Fruit fly (Drosophila melanogaster) whole organism, embryonic: ENCODE data around the gene Hpr1.
A peak's percentile ranks its signal among the peaks of the same experiment; 100 is the strongest.

Experiments used
- Adf1 ChIP-seq: fragments of 200-800 bp; sonication (Bioruptor generic); IDR thresholded peaks from 2 replicates; pipeline ENCODE4 v1.3.6; 2022; ENCODE audit warnings: missing biosample characterization, missing genetic modification characterization
- Aef1 ChIP-seq: fragments of 200-800 bp; sonication (Bioruptor generic); IDR thresholded peaks from 3 replicates; pipeline ENCODE4 v1.3.6; 2022; ENCODE audit warnings: missing biosample characterization, missing genetic modification characterization
- Bgb ChIP-seq: fragments of 200-800 bp; sonication (Bioruptor generic); IDR thresholded peaks from 2 replicates; pipeline ENCODE4 v1.3.6; 2022; ENCODE audit warnings: missing biosample characterization, missing genetic modification characterization; ENCODE audit not compliant: partially characterized antibody
- CG10321 ChIP-seq: fragments of 200-800 bp; sonication (Bioruptor generic); IDR thresholded peaks from 2 replicates; pipeline ENCODE4 v1.3.6; 2022; ENCODE audit warnings: missing biosample characterization, missing genetic modification characterization
- CG10959 ChIP-seq: fragments of 200-800 bp; sonication (Bioruptor generic); IDR thresholded peaks from 2 replicates; pipeline ENCODE4 v1.3.6; 2022; ENCODE audit warnings: missing biosample characterization, missing genetic modification characterization
- CG1233 ChIP-seq: fragments of 200-800 bp; sonication (Bioruptor generic); optimal IDR thresholded peaks from 4 replicates; lab custom pipeline; 2018; ENCODE audit warnings: missing biosample characterization, mild to moderate bottlenecking, missing genetic modification characterization
- CG13894 ChIP-seq: fragments of 200-800 bp; sonication (Bioruptor generic); optimal IDR thresholded peaks from 3 replicates; lab custom pipeline; 2018; ENCODE audit warnings: missing biosample characterization, mild to moderate bottlenecking, missing genetic modification characterization, moderate library complexity
- CG1792 ChIP-seq: fragments of 200-800 bp; sonication (Bioruptor generic); optimal IDR thresholded peaks from 2 replicates; lab custom pipeline; 2016; ENCODE audit warnings: missing biosample characterization, missing genetic modification characterization
- CG1832 ChIP-seq: fragments of 200-800 bp; sonication (Bioruptor generic); optimal IDR thresholded peaks from 2 replicates; lab custom pipeline; 2017; ENCODE audit warnings: missing biosample characterization, mild to moderate bottlenecking, missing genetic modification characterization, inconsistent platforms
- CG31224 ChIP-seq: fragments of 200-800 bp; sonication (Bioruptor generic); IDR thresholded peaks from 2 replicates; pipeline ENCODE4 v1.3.6; 2022; ENCODE audit warnings: missing biosample characterization, missing genetic modification characterization
- CG3163 ChIP-seq: fragments of 200-800 bp; sonication (Bioruptor generic); optimal IDR thresholded peaks from 3 replicates; lab custom pipeline; 2016; ENCODE audit warnings: missing biosample characterization, missing genetic modification characterization
- CG32532 ChIP-seq: fragments of 200-800 bp; sonication (Bioruptor generic); IDR thresholded peaks from 2 replicates; pipeline ENCODE4 v1.3.6; 2022; ENCODE audit warnings: missing biosample characterization, missing genetic modification characterization
- CG3995 ChIP-seq: fragments of 200-800 bp; sonication (Bioruptor generic); optimal IDR thresholded peaks from 3 replicates; lab custom pipeline; 2016; ENCODE audit warnings: missing biosample characterization, missing genetic modification characterization
- CG4707 ChIP-seq: fragments of 200-800 bp; sonication (Bioruptor generic); optimal IDR thresholded peaks from 2 replicates; lab custom pipeline; 2018; ENCODE audit warnings: missing biosample characterization, mild to moderate bottlenecking, missing genetic modification characterization, moderate library complexity
- CG6765 ChIP-seq: fragments of 200-800 bp; sonication (Bioruptor generic); optimal IDR thresholded peaks from 3 replicates; lab custom pipeline; 2017; ENCODE audit warnings: missing biosample characterization, mild to moderate bottlenecking, missing genetic modification characterization
- Camta ChIP-seq: fragments of 200-800 bp; sonication (Bioruptor generic); optimal IDR thresholded peaks from 2 replicates; lab custom pipeline; 2016; ENCODE audit warnings: missing biosample characterization, missing genetic modification characterization
- CoRest ChIP-seq: fragments of 200-800 bp; sonication (Bioruptor generic); optimal IDR thresholded peaks from 3 replicates; lab custom pipeline; 2018; ENCODE audit warnings: missing biosample characterization, mild to moderate bottlenecking, missing genetic modification characterization, moderate library complexity
- Ets65A ChIP-seq: fragments of 200-800 bp; sonication (Bioruptor generic); peaks from one replicate; lab custom pipeline; 2016; ENCODE audit warnings: missing biosample characterization, missing genetic modification characterization
- HLHmδ ChIP-seq: fragments of 200-800 bp; sonication (Bioruptor generic); optimal IDR thresholded peaks from 2 replicates; lab custom pipeline; 2018; ENCODE audit warnings: missing biosample characterization, mild to moderate bottlenecking, missing genetic modification characterization, moderate library complexity
- MESR4 ChIP-seq: fragments of 200-800 bp; sonication (Bioruptor generic); optimal IDR thresholded peaks from 2 replicates; lab custom pipeline; 2018; ENCODE audit warnings: missing biosample characterization, mild to moderate bottlenecking, missing genetic modification characterization, moderate library complexity
- Oli ChIP-seq: fragments of 200-800 bp; sonication (Bioruptor generic); optimal IDR thresholded peaks from 2 replicates; lab custom pipeline; 2018; ENCODE audit warnings: missing biosample characterization, mild to moderate bottlenecking, missing genetic modification characterization, moderate library complexity
- Usf ChIP-seq: fragments of 200-800 bp; sonication (Bioruptor generic); optimal IDR thresholded peaks from 2 replicates; lab custom pipeline; 2017; ENCODE audit warnings: missing genotype, missing biosample characterization, missing genetic modification characterization
- abd-A ChIP-seq: fragments of 200-800 bp; sonication (Bioruptor generic); optimal IDR thresholded peaks from 3 replicates; lab custom pipeline; 2019; ENCODE audit warnings: missing biosample characterization, mild to moderate bottlenecking, missing genetic modification characterization, moderate library complexity
- crol ChIP-seq: fragments of 200-800 bp; sonication (Bioruptor generic); IDR thresholded peaks from 2 replicates; pipeline ENCODE4 v1.3.6; 2022; ENCODE audit warnings: missing biosample characterization, missing genetic modification characterization
- emc ChIP-seq: fragments of 200-800 bp; sonication (Bioruptor generic); optimal IDR thresholded peaks from 2 replicates; lab custom pipeline; 2016; ENCODE audit warnings: missing biosample characterization, missing genetic modification characterization
- esg ChIP-seq: fragments of 200-800 bp; sonication (Bioruptor generic); conservative IDR thresholded peaks from 2 replicates; pipeline ENCODE4 v1.3.6; 2022; ENCODE audit warnings: missing biosample characterization, missing genetic modification characterization
- hth ChIP-seq: fragments of >200 bp; optimal IDR thresholded peaks from 2 replicates; lab custom pipeline; 2017; ENCODE audit warnings: inconsistent platforms
- scrt ChIP-seq: fragments of 200-800 bp; sonication (Bioruptor generic); optimal IDR thresholded peaks from 2 replicates; lab custom pipeline; 2018; ENCODE audit warnings: missing biosample characterization, mild to moderate bottlenecking, missing genetic modification characterization, moderate library complexity
- stwl ChIP-seq: fragments of 200-800 bp; sonication (Bioruptor generic); optimal IDR thresholded peaks from 3 replicates; lab custom pipeline; 2018; ENCODE audit warnings: missing biosample characterization, mild to moderate bottlenecking, missing genetic modification characterization, moderate library complexity
- yki ChIP-seq: fragments of >200 bp; optimal IDR thresholded peaks from 3 replicates; lab custom pipeline; 2018
- z ChIP-seq: fragments of 200-800 bp; sonication (Bioruptor generic); IDR thresholded peaks from 3 replicates; pipeline ENCODE4 v1.3.6; 2022; ENCODE audit warnings: missing biosample characterization, missing genetic modification characterization

Hpr1 gene

dm6 chr3R:5771614-5772202, 49.5 kb downstream of the Hpr1 start (continued):
- TF ChIP-seq CG13894 (tag; lab: Kevin White, UChicago) (peak; percentile 46), Usf (GFP tag; lab: Kevin White, UChicago) (no peak), stwl (no peak), CG31224 (GFP tag; lab: Robert Waterston, UW) (peak; percentile 70), Camta (GFP tag; lab: Kevin White, UChicago) (no peak), Adf1 (GFP tag; lab: Robert Waterston, UW) (no peak), crol (GFP tag; lab: Robert Waterston, UW) (0 out of 2 replicates have a peak, but pooled peaks have one; percentile 28), CG10959 (no peak), CoRest (tag; lab: Kevin White, UChicago) (no peak), CG6765 (GFP tag; lab: Kevin White, UChicago) (no peak), z (GFP tag; lab: Robert Waterston, UW) (peak; percentile 72), CG32532 (GFP tag; lab: Robert Waterston, UW) (no peak), HLHmδ (GFP tag; lab: Kevin White, UChicago) (no peak), MESR4 (GFP tag; lab: Kevin White, UChicago) (no peak), CG1792 (no peak), Oli (tag; lab: Kevin White, UChicago) (no peak), esg (GFP tag; lab: Robert Waterston, UW) (no peak), CG3163 (GFP tag; lab: Kevin White, UChicago) (no peak), hth (lab: Kevin White, UChicago) (no peak), emc (GFP tag; lab: Kevin White, UChicago) (no peak), CG1233 (GFP tag; lab: Kevin White, UChicago) (no peak), CG10321 (0 out of 2 replicates have a peak, but pooled peaks have one; percentile 14), Bgb (GFP tag; lab: Robert Waterston, UW) (0 out of 2 replicates have a peak, but pooled peaks have one; percentile 23), CG3995 (GFP tag; lab: Kevin White, UChicago) (no peak), CG1832 (GFP tag; lab: Kevin White, UChicago) (peak; percentile 30), CG4707 (no peak), Ets65A (GFP tag; lab: Kevin White, UChicago) (peak; percentile 93), yki (lab: Kevin White, UChicago) (no peak), Aef1 (no peak), abd-A (tag; lab: Kevin White, UChicago) (peak; percentile 53), scrt (GFP tag; lab: Kevin White, UChicago) (peak; percentile 42)
